Worm (Caenorhabditis elegans) whole organism, L2 larva: ENCODE measurements around the gene srx-51.

Source experiments
- aly-2 ChIP-seq: fragments of 150-350 bp; optimal IDR thresholded peaks from 2 replicates; lab custom pipeline; 2014; ENCODE audit warnings: missing biosample characterization, missing genetic modification characterization
- ama-1 ChIP-seq: fragments of 150-350 bp; optimal IDR thresholded peaks from 2 replicates; lab custom pipeline; 2018; ENCODE audit warnings: inconsistent platforms
- crh-2 ChIP-seq: sonication (generic microtip); optimal IDR thresholded peaks from 2 replicates; lab custom pipeline; 2017; ENCODE audit warnings: missing biosample characterization, missing genetic modification characterization
- egl-27 ChIP-seq: sonication (generic microtip); optimal IDR thresholded peaks from 3 replicates; lab custom pipeline; 2017; ENCODE audit warnings: missing biosample characterization, missing genetic modification reagents, missing genetic modification characterization

DNA sequence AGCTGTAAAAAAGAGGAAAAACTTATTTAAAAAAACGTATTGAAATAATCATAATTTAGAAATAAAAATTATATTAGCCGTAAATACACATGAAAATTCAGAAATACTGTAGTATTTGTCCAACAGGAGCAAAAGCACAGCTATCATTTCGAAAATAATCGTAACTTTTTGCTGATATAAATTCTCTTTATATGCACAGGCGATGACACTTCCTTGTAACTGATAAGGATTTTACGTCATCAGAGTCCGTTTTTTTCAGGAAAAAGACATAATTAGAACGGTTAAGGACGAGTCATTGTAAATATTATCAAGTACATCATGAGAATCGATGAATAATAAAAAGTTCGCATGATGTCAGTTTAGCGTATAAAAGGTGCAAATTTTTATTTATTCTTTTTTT lies 41.7 kb downstream of the srx-51 start:
- TF ChIP-seq aly-2 (tag; lab: Kevin White, UChicago) (no peak), crh-2 (tag; lab: Kevin White, UChicago) (no peak), ama-1 (lab: Kevin White, UChicago) (no peak), egl-27 (tag; lab: Kevin White, UChicago) (no peak)
